Worm (Caenorhabditis elegans) whole organism, L2 larva: Measurements from ENCODE around the gene C54H2.4.

Experiments used
- C34F6.9 ChIP-seq: fragments of 150-350 bp; optimal IDR thresholded peaks from 2 replicates; lab custom pipeline; 2014; ENCODE audit warnings: missing biosample characterization, missing genetic modification characterization
- F13H6.1 ChIP-seq: sonication (generic microtip); optimal IDR thresholded peaks from 2 replicates; lab custom pipeline; 2016; ENCODE audit warnings: missing genetic modification characterization, missing compliant biosample characterization
- R02D3.7 ChIP-seq: fragments of 150-350 bp; optimal IDR thresholded peaks from 2 replicates; lab custom pipeline; 2014; ENCODE audit warnings: missing biosample characterization, missing genetic modification characterization
- Y55F3AM.14 ChIP-seq: fragments of 200-800 bp; sonication (Bioruptor generic); optimal IDR thresholded peaks from 2 replicates; lab custom pipeline; 2018; ENCODE audit warnings: mild to moderate bottlenecking, missing genetic modification characterization, missing compliant biosample characterization
- aly-2 ChIP-seq: fragments of 150-350 bp; optimal IDR thresholded peaks from 2 replicates; lab custom pipeline; 2014; ENCODE audit warnings: missing biosample characterization, missing genetic modification characterization
- ama-1 ChIP-seq: fragments of 150-350 bp; optimal IDR thresholded peaks from 2 replicates; lab custom pipeline; 2018; ENCODE audit warnings: inconsistent platforms
- blmp-1 ChIP-seq: sonication (generic microtip); optimal IDR thresholded peaks from 2 replicates; lab custom pipeline; 2017; ENCODE audit warnings: missing genetic modification characterization, mild to moderate bottlenecking, missing compliant biosample characterization, antibody characterized with exemption, moderate library complexity; ENCODE audit not compliant: insufficient read depth
- ceh-16 ChIP-seq: fragments of 150-350 bp; optimal IDR thresholded peaks from 2 replicates; lab custom pipeline; 2014; ENCODE audit warnings: missing biosample characterization, missing genetic modification characterization
- ceh-82 ChIP-seq: fragments of 150-350 bp; optimal IDR thresholded peaks from 2 replicates; lab custom pipeline; 2014; ENCODE audit warnings: missing biosample characterization, missing genetic modification characterization
- crh-2 ChIP-seq: sonication (generic microtip); optimal IDR thresholded peaks from 2 replicates; lab custom pipeline; 2017; ENCODE audit warnings: missing biosample characterization, missing genetic modification characterization
- dmd-4 ChIP-seq: sonication (generic microtip); optimal IDR thresholded peaks from 2 replicates; lab custom pipeline; 2017; ENCODE audit warnings: missing biosample characterization, missing genetic modification characterization
- egl-27 ChIP-seq: sonication (generic microtip); optimal IDR thresholded peaks from 3 replicates; lab custom pipeline; 2017; ENCODE audit warnings: missing biosample characterization, missing genetic modification reagents, missing genetic modification characterization
- elt-1 ChIP-seq: fragments of 150-350 bp; optimal IDR thresholded peaks from 2 replicates; lab custom pipeline; 2014; ENCODE audit warnings: missing biosample characterization, missing genetic modification characterization
- elt-3 ChIP-seq: sonication (generic microtip); optimal IDR thresholded peaks from 2 replicates; lab custom pipeline; 2017; ENCODE audit warnings: missing biosample characterization, missing genetic modification characterization
- fos-1 ChIP-seq: fragments of 150-350 bp; optimal IDR thresholded peaks from 2 replicates; lab custom pipeline; 2014; ENCODE audit warnings: missing biosample characterization, missing genetic modification characterization
- gmeb-1 ChIP-seq: fragments of 150-350 bp; optimal IDR thresholded peaks from 2 replicates; lab custom pipeline; 2014; ENCODE audit warnings: missing biosample characterization, missing genetic modification characterization
- lin-11 ChIP-seq: fragments of 150-350 bp; sonication (generic microtip); optimal IDR thresholded peaks from 2 replicates; lab custom pipeline; 2014; ENCODE audit warnings: missing biosample characterization, missing genetic modification characterization, inconsistent platforms, mixed read lengths
- lin-13 ChIP-seq: fragments of 150-350 bp; optimal IDR thresholded peaks from 2 replicates; lab custom pipeline; 2014; ENCODE audit warnings: missing biosample characterization, missing genetic modification reagents, missing genetic modification characterization
- lin-39 ChIP-seq: fragments of 150-350 bp; optimal IDR thresholded peaks from 2 replicates; lab custom pipeline; 2014; ENCODE audit warnings: missing biosample characterization, missing genetic modification reagents, missing genetic modification characterization
- lsy-2 ChIP-seq, 2 experiments: fragments of 150-350 bp in 1 of 2; sonication (generic microtip) in 1 of 2; optimal IDR thresholded peaks; 2 replicates each; lab custom pipeline; 2014 to 2017; ENCODE audit warnings: missing biosample characterization in 2 of 2, missing genetic modification characterization in 2 of 2
- mab-5 ChIP-seq: fragments of 150-350 bp; optimal IDR thresholded peaks from 2 replicates; lab custom pipeline; 2014; ENCODE audit warnings: missing biosample characterization, missing genetic modification characterization
- mbf-1 ChIP-seq: sonication (generic microtip); optimal IDR thresholded peaks from 2 replicates; lab custom pipeline; 2017; ENCODE audit warnings: missing biosample characterization, missing genetic modification characterization
- nhr-11 ChIP-seq: fragments of 150-350 bp; optimal IDR thresholded peaks from 2 replicates; lab custom pipeline; 2014; ENCODE audit warnings: missing biosample characterization, missing genetic modification characterization
- nhr-12 ChIP-seq: fragments of 150-350 bp; optimal IDR thresholded peaks from 2 replicates; lab custom pipeline; 2014; ENCODE audit warnings: missing biosample characterization, missing genetic modification characterization
- nhr-129 ChIP-seq: fragments of 150-350 bp; optimal IDR thresholded peaks from 2 replicates; lab custom pipeline; 2014; ENCODE audit warnings: missing biosample characterization, missing genetic modification characterization
- nhr-21 ChIP-seq: fragments of 150-350 bp; optimal IDR thresholded peaks from 2 replicates; lab custom pipeline; 2014; ENCODE audit warnings: missing biosample characterization, missing genetic modification characterization
- nhr-23 ChIP-seq: fragments of 150-350 bp; optimal IDR thresholded peaks from 2 replicates; lab custom pipeline; 2014; ENCODE audit warnings: missing biosample characterization, missing genetic modification reagents, missing genetic modification characterization
- nhr-237 ChIP-seq: fragments of 150-350 bp; optimal IDR thresholded peaks from 2 replicates; lab custom pipeline; 2014; ENCODE audit warnings: missing biosample characterization, missing genetic modification characterization
- nhr-25 ChIP-seq: fragments of 150-350 bp; sonication (generic microtip); optimal IDR thresholded peaks from 3 replicates; lab custom pipeline; 2014; ENCODE audit warnings: missing biosample characterization, missing genetic modification characterization
- nhr-6 ChIP-seq: fragments of 150-350 bp; optimal IDR thresholded peaks from 2 replicates; lab custom pipeline; 2014; ENCODE audit warnings: missing biosample characterization, missing genetic modification characterization
- nhr-77 ChIP-seq: fragments of 150-350 bp; optimal IDR thresholded peaks from 2 replicates; lab custom pipeline; 2014; ENCODE audit warnings: missing biosample characterization, missing genetic modification characterization
- peb-1 ChIP-seq: fragments of 150-350 bp; optimal IDR thresholded peaks from 2 replicates; lab custom pipeline; 2014; ENCODE audit warnings: missing biosample characterization, missing genetic modification characterization
- sma-3 ChIP-seq: sonication (generic microtip); optimal IDR thresholded peaks from 2 replicates; lab custom pipeline; 2016; ENCODE audit warnings: missing genetic modification reagents, missing genetic modification characterization, missing compliant biosample characterization
- sma-9 ChIP-seq, 2 experiments: fragments of 150-350 bp in 1 of 2; sonication (generic microtip) in 1 of 2; optimal IDR thresholded peaks; 2 replicates each; lab custom pipeline; 2014 to 2016; ENCODE audit warnings: missing genetic modification characterization in 2 of 2, mild to moderate bottlenecking in 1 of 2, missing biosample characterization in 1 of 2, missing compliant biosample characterization in 1 of 2, missing genetic modification reagents in 1 of 2, moderate library complexity in 1 of 2
- snpc-4 ChIP-seq: fragments of 150-350 bp; optimal IDR thresholded peaks from 2 replicates; lab custom pipeline; 2014; ENCODE audit warnings: missing biosample characterization, missing genetic modification characterization
- unc-39 ChIP-seq: fragments of 150-350 bp; optimal IDR thresholded peaks from 2 replicates; lab custom pipeline; 2014; ENCODE audit warnings: missing biosample characterization, missing genetic modification characterization
- unc-55 ChIP-seq: fragments of 150-350 bp; sonication (generic microtip); optimal IDR thresholded peaks from 3 replicates; lab custom pipeline; 2014; ENCODE audit warnings: missing biosample characterization, missing genetic modification reagents, missing genetic modification characterization
- zag-1 ChIP-seq: fragments of 150-350 bp; optimal IDR thresholded peaks from 2 replicates; lab custom pipeline; 2014; ENCODE audit warnings: missing biosample characterization, missing genetic modification characterization
- ztf-1 ChIP-seq: fragments of 200-800 bp; sonication (Bioruptor generic); conservative IDR thresholded peaks from 2 replicates; pipeline ENCODE4 v1.3.6; 2022; ENCODE audit warnings: missing genetic modification characterization, missing compliant biosample characterization
- ztf-11 ChIP-seq: sonication (generic microtip); optimal IDR thresholded peaks from 2 replicates; lab custom pipeline; 2017; ENCODE audit warnings: missing biosample characterization, missing genetic modification characterization
- ztf-4 ChIP-seq: fragments of 150-350 bp; optimal IDR thresholded peaks from 2 replicates; lab custom pipeline; 2014; ENCODE audit warnings: missing biosample characterization, missing genetic modification characterization

Gene C54H2.4

ce11 chrX:5787861-5788260, 17.3 kb upstream of the C54H2.4 start, which contains the start of gene F46G11.2:
TSS of gene F46G11.2 (plus strand) at chrX:5788161.
- TF ChIP-seq gmeb-1 (tag; lab: Kevin White, UChicago) (no peak), Y55F3AM.14 (GFP tag; lab: Kevin White, UChicago) (no peak), nhr-21 (tag; lab: Kevin White, UChicago) (peak; percentile 61)
- TF ChIP-seq, all 48 proteins: peak for 1

ce11 chrX:5786193-5786592, 15.6 kb upstream of the C54H2.4 start, which contains the start of gene F46G11.6:
TSS of gene F46G11.6 (plus strand) at chrX:5786493.
- no peak for TF ChIP-seq R02D3.7 (tag; lab: Kevin White, UChicago)
- TF ChIP-seq lin-39, result no peak
- no peak for TF ChIP-seq gmeb-1 (tag; lab: Kevin White, UChicago)
- TF ChIP-seq ceh-82 (tag; lab: Kevin White, UChicago), result no peak
- no peak for TF ChIP-seq unc-39 (tag; lab: Kevin White, UChicago)
- no peak for TF ChIP-seq zag-1 (tag; lab: Kevin White, UChicago)
- TF ChIP-seq blmp-1, result no peak
- TF ChIP-seq mab-5 (tag; lab: Kevin White, UChicago), result no peak
- no peak for TF ChIP-seq F13H6.1
- no peak for TF ChIP-seq nhr-237
- no peak for TF ChIP-seq elt-3 (tag; lab: Kevin White, UChicago)
- no peak for TF ChIP-seq ama-1 (lab: Kevin White, UChicago)
- no peak for TF ChIP-seq nhr-77 (tag; lab: Kevin White, UChicago)
- no peak for TF ChIP-seq ztf-1
- TF ChIP-seq mbf-1 (tag; lab: Kevin White, UChicago), result no peak

- TF ChIP-seq sma-9 (GFP tag; optimal IDR thresholded peaks at IDR 0.05; lab: Kevin White, UChicago) (peak; percentile 31), sma-9 (tag; optimal IDR thresholded peaks at IDR 0.05; lab: Kevin White, UChicago) (no peak), sma-3 (peak; percentile 25), crh-2 (peak; percentile 79), lin-13 (GFP tag; lab: Kevin White, UChicago) (no peak), F13H6.1 (peak; percentile 77), ztf-11 (no peak), nhr-129 (tag; lab: Kevin White, UChicago) (peak; percentile 48), ztf-4 (tag; lab: Kevin White, UChicago) (no peak), mab-5 (tag; lab: Kevin White, UChicago) (peak; percentile 29), nhr-6 (tag; lab: Kevin White, UChicago) (no peak), nhr-25 (tag; lab: Kevin White, UChicago) (peak; percentile 68), lsy-2 (tag; optimal IDR thresholded peaks at IDR 0.05; lab: Kevin White, UChicago) (peak; percentile 44 to 77), nhr-21 (tag; lab: Kevin White, UChicago) (peak; percentile 41), dmd-4 (tag; lab: Kevin White, UChicago) (no peak), unc-55 (peak; percentile 57), fos-1 (tag; lab: Kevin White, UChicago) (peak; percentile 14), aly-2 (tag; lab: Kevin White, UChicago) (no peak), lin-11 (tag; lab: Kevin White, UChicago) (peak; percentile 3), egl-27 (peak; percentile 23), C34F6.9 (tag; lab: Kevin White, UChicago) (peak; percentile 71)
These were observed 11.6 kb upstream of the C54H2.4 start, which contains the start of gene gakh-1 for ce11 chrX:5782153-5782552. TSS of gene gakh-1 (plus strand) at chrX:5782499.

ce11 chrX:5781294-5781693, 10.7 kb upstream of the C54H2.4 start:
- no peak for TF ChIP-seq peb-1 (tag; lab: Kevin White, UChicago)
- TF ChIP-seq nhr-11, result no peak
- no peak for TF ChIP-seq mbf-1 (tag; lab: Kevin White, UChicago)
- no peak for TF ChIP-seq aly-2 (tag; lab: Kevin White, UChicago)
- TF ChIP-seq nhr-23 (tag; lab: Kevin White, UChicago), result no peak
- no peak for TF ChIP-seq lsy-2 (tag; optimal IDR thresholded peaks at IDR 0.05; lab: Kevin White, UChicago)
- no peak for TF ChIP-seq nhr-237
- TF ChIP-seq elt-1, result no peak
- no peak for TF ChIP-seq ama-1 (lab: Kevin White, UChicago)
- TF ChIP-seq elt-3 (tag; lab: Kevin White, UChicago), result no peak
- TF ChIP-seq gmeb-1 (tag; lab: Kevin White, UChicago), result no peak
- no peak for TF ChIP-seq Y55F3AM.14 (GFP tag; lab: Kevin White, UChicago)
- no peak for TF ChIP-seq nhr-77 (tag; lab: Kevin White, UChicago)
- no peak for TF ChIP-seq nhr-12
- no peak for TF ChIP-seq ceh-16
- TF ChIP-seq snpc-4 (tag; lab: Kevin White, UChicago), result no peak
- TF ChIP-seq ztf-4 (tag; lab: Kevin White, UChicago), result no peak
- no peak for TF ChIP-seq ceh-82 (tag; lab: Kevin White, UChicago)
- no peak for TF ChIP-seq C34F6.9 (tag; lab: Kevin White, UChicago)
- TF ChIP-seq sma-9 (GFP tag; optimal IDR thresholded peaks at IDR 0.05; lab: Kevin White, UChicago), result no peak
- no peak for TF ChIP-seq sma-9 (tag; optimal IDR thresholded peaks at IDR 0.05; lab: Kevin White, UChicago)
